Worm (Caenorhabditis elegans) whole organism, late embryonic: ENCODE results near the gene ttll-5.
A peak's percentile ranks its signal among the peaks of the same experiment; 100 is the strongest.

Experiments
- C08G9.2 ChIP-seq: sonication (generic microtip); optimal IDR thresholded peaks from 2 replicates; lab custom pipeline; 2016; ENCODE audit warnings: mild to moderate bottlenecking, missing genetic modification characterization, moderate library complexity, missing compliant biosample characterization
- C38D4.7 ChIP-seq: fragments of 200-800 bp; sonication (Bioruptor generic); optimal IDR thresholded peaks from 2 replicates; lab custom pipeline; 2018; ENCODE audit warnings: mild to moderate bottlenecking, missing genetic modification characterization, moderate library complexity, missing compliant biosample characterization
- F13H6.1 ChIP-seq: sonication (generic microtip); optimal IDR thresholded peaks from 2 replicates; lab custom pipeline; 2016; ENCODE audit warnings: missing genetic modification characterization, missing compliant biosample characterization
- K02D7.2 ChIP-seq: sonication (generic microtip); optimal IDR thresholded peaks from 2 replicates; lab custom pipeline; 2017; ENCODE audit warnings: mild to moderate bottlenecking, missing genetic modification characterization, missing compliant biosample characterization
- ama-1 ChIP-seq: fragments of 150-350 bp; optimal IDR thresholded peaks from 2 replicates; lab custom pipeline; 2014
- ceh-14 ChIP-seq: sonication (generic microtip); optimal IDR thresholded peaks from 2 replicates; lab custom pipeline; 2016; ENCODE audit warnings: missing genotype, missing genetic modification characterization, missing compliant biosample characterization
- ceh-2 ChIP-seq: sonication (generic microtip); optimal IDR thresholded peaks from 2 replicates; lab custom pipeline; 2016; ENCODE audit warnings: missing genotype, missing genetic modification characterization, missing compliant biosample characterization
- ceh-22 ChIP-seq: sonication (generic microtip); optimal IDR thresholded peaks from 2 replicates; lab custom pipeline; 2017; ENCODE audit warnings: missing biosample characterization, missing genetic modification characterization
- ceh-24 ChIP-seq: sonication (generic microtip); optimal IDR thresholded peaks from 2 replicates; lab custom pipeline; 2016; ENCODE audit warnings: mild to moderate bottlenecking, missing genetic modification characterization, missing compliant biosample characterization
- ceh-30 ChIP-seq: fragments of 150-350 bp; optimal IDR thresholded peaks from 2 replicates; lab custom pipeline; 2014; ENCODE audit warnings: missing biosample characterization, missing genetic modification characterization
- ceh-31 ChIP-seq: sonication (generic microtip); optimal IDR thresholded peaks from 2 replicates; lab custom pipeline; 2016; ENCODE audit warnings: missing genetic modification characterization, missing compliant biosample characterization
- ceh-6 ChIP-seq: fragments of 200-800 bp; sonication (Bioruptor generic); optimal IDR thresholded peaks from 2 replicates; lab custom pipeline; 2018; ENCODE audit warnings: mild to moderate bottlenecking, missing genetic modification characterization, missing compliant biosample characterization
- ceh-9 ChIP-seq: sonication (generic microtip); optimal IDR thresholded peaks from 2 replicates; lab custom pipeline; 2016; ENCODE audit warnings: mild to moderate bottlenecking, missing genetic modification characterization, inconsistent platforms, missing compliant biosample characterization
- dmd-4 ChIP-seq: sonication (generic microtip); optimal IDR thresholded peaks from 2 replicates; lab custom pipeline; 2016; ENCODE audit warnings: borderline replicate concordance, missing genetic modification characterization, missing compliant biosample characterization
- elt-4 ChIP-seq: sonication (generic microtip); optimal IDR thresholded peaks from 2 replicates; lab custom pipeline; 2016; ENCODE audit warnings: missing genetic modification characterization, missing compliant biosample characterization
- ets-4 ChIP-seq: sonication (generic microtip); optimal IDR thresholded peaks from 2 replicates; lab custom pipeline; 2016; ENCODE audit warnings: missing genetic modification characterization, missing compliant biosample characterization
- eyg-1 ChIP-seq: sonication (generic microtip); optimal IDR thresholded peaks from 2 replicates; lab custom pipeline; 2016; ENCODE audit warnings: missing genotype, missing genetic modification characterization, missing compliant biosample characterization
- fax-1 ChIP-seq: sonication (generic microtip); optimal IDR thresholded peaks from 2 replicates; lab custom pipeline; 2016; ENCODE audit warnings: missing genotype, missing genetic modification characterization, missing compliant biosample characterization
- gmeb-2 ChIP-seq: sonication (generic microtip); optimal IDR thresholded peaks from 2 replicates; lab custom pipeline; 2016; ENCODE audit warnings: missing genetic modification characterization, inconsistent platforms, missing compliant biosample characterization
- hlh-30 ChIP-seq: sonication (generic microtip); optimal IDR thresholded peaks from 2 replicates; lab custom pipeline; 2017; ENCODE audit warnings: antibody characterized with exemption, missing genetic modification characterization, missing compliant biosample characterization; ENCODE audit not compliant: insufficient read depth
- nhr-11 ChIP-seq: fragments of 150-350 bp; optimal IDR thresholded peaks from 2 replicates; lab custom pipeline; 2014; ENCODE audit warnings: missing biosample characterization, missing genetic modification characterization
- nhr-232 ChIP-seq: sonication (generic microtip); optimal IDR thresholded peaks from 2 replicates; lab custom pipeline; 2016; ENCODE audit warnings: missing genetic modification characterization, missing compliant biosample characterization
- pag-3 ChIP-seq: sonication (generic microtip); optimal IDR thresholded peaks from 2 replicates; lab custom pipeline; 2016; ENCODE audit warnings: missing compliant biosample characterization, missing genetic modification characterization, borderline replicate concordance
- pax-1 ChIP-seq: fragments of 150-350 bp; optimal IDR thresholded peaks from 2 replicates; lab custom pipeline; 2014; ENCODE audit warnings: missing biosample characterization, missing genetic modification characterization
- pha-2 ChIP-seq: sonication (generic microtip); optimal IDR thresholded peaks from 2 replicates; lab custom pipeline; 2017; ENCODE audit warnings: mild to moderate bottlenecking, missing genetic modification characterization, missing compliant biosample characterization
- pqm-1 ChIP-seq: sonication (generic microtip); optimal IDR thresholded peaks from 2 replicates; lab custom pipeline; 2016; ENCODE audit warnings: missing genetic modification characterization, missing compliant biosample characterization
- ref-2 ChIP-seq: sonication (generic microtip); optimal IDR thresholded peaks from 2 replicates; lab custom pipeline; 2016; ENCODE audit warnings: missing genetic modification characterization, missing compliant biosample characterization
- rnt-1 ChIP-seq: sonication (generic microtip); optimal IDR thresholded peaks from 2 replicates; lab custom pipeline; 2016; ENCODE audit warnings: missing genetic modification characterization, missing compliant biosample characterization
- sdc-2 ChIP-seq: sonication (generic microtip); optimal IDR thresholded peaks from 2 replicates; lab custom pipeline; 2016; ENCODE audit warnings: missing genotype, missing genetic modification characterization, missing compliant biosample characterization
- sox-4 ChIP-seq: sonication (generic microtip); optimal IDR thresholded peaks from 2 replicates; lab custom pipeline; 2017; ENCODE audit warnings: mild to moderate bottlenecking, missing genetic modification characterization, inconsistent platforms, missing compliant biosample characterization
- syd-9 ChIP-seq: sonication (generic microtip); optimal IDR thresholded peaks from 2 replicates; lab custom pipeline; 2016; ENCODE audit warnings: mild to moderate bottlenecking, missing genetic modification characterization, moderate library complexity, missing compliant biosample characterization
- tbx-2 ChIP-seq: sonication (generic microtip); optimal IDR thresholded peaks from 2 replicates; lab custom pipeline; 2016; ENCODE audit warnings: missing genetic modification characterization, missing compliant biosample characterization
- unc-55 ChIP-seq: sonication (generic microtip); optimal IDR thresholded peaks from 2 replicates; lab custom pipeline; 2017; ENCODE audit warnings: missing biosample characterization, missing genetic modification reagents, missing genetic modification characterization
- unc-86 ChIP-seq: sonication (generic microtip); optimal IDR thresholded peaks from 2 replicates; lab custom pipeline; 2016; ENCODE audit warnings: missing genetic modification characterization, missing compliant biosample characterization
- ztf-16 ChIP-seq: sonication (generic microtip); optimal IDR thresholded peaks from 2 replicates; lab custom pipeline; 2017; ENCODE audit warnings: missing genetic modification characterization, missing compliant biosample characterization

Gene ttll-5

DNA sequence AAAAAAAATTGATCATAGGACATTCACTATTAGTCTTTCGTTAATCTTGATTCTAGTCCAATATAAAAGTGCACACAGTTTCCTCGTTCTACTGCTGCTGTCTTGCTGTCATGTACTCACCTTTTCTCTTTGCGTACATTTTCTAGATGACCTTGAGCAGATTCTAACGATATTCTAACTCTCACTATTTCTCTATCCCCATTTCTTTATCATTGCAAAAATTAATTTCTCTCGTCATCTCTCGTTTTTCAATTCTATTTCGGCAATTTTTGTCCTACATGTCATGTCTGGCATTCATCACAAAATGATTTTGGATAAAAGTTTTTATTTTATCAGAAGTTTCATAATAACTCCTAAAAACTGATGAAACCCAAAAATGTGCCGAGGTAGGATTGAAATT, at the start of gene ttll-5:
ttll-5 (plus strand) TSS at position 288 of the 400 bp plus-strand sequence.
- TF ChIP-seq ceh-22 (tag; lab: Kevin White, UChicago) = no peak
- TF ChIP-seq pax-1 (tag; lab: Kevin White, UChicago) = no peak
- TF ChIP-seq tbx-2 = no peak
- TF ChIP-seq pqm-1 (tag; lab: Kevin White, UChicago) = no peak
- no peak for TF ChIP-seq gmeb-2 (tag; lab: Kevin White, UChicago)
- no peak for TF ChIP-seq sox-4 (tag; lab: Kevin White, UChicago)
- no peak for TF ChIP-seq nhr-232 (tag; lab: Kevin White, UChicago)
- no peak for TF ChIP-seq fax-1
- TF ChIP-seq C38D4.7 = no peak
- no peak for TF ChIP-seq F13H6.1 (tag; lab: Kevin White, UChicago)

DNA sequence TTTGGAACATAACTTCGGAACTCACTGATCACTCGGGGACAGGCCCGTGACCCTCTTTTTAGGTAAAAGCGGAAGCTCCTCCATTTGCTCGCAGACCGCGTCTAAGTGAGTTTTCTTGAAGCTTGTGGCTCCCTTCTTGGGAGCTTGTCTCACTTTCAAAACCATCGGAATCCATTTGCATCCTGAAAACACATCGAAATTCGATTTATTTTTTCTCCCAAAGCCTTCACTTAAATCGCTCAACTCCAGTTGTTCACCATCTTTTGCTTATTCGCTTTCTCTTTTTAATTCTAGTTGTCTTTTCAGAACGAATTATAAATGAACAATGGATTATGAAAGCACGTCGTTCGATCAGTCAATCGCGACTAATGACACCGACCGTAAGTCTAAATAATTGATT, 49.6 kb upstream of the ttll-5 start, which contains the start of gene T11F9.1:
T11F9.1 (plus strand) TSS at position 301 of the 400 bp plus-strand sequence.
- TF ChIP-seq sdc-2 (tag; lab: Kevin White, UChicago) (no peak), unc-86 (tag; lab: Kevin White, UChicago) (no peak), ceh-14 (no peak), nhr-11 (tag; lab: Kevin White, UChicago) (no peak), ama-1 (lab: Kevin White, UChicago) (no peak), C08G9.2 (tag; lab: Kevin White, UChicago) (no peak), ets-4 (tag; lab: Kevin White, UChicago) (no peak), ceh-24 (tag; lab: Kevin White, UChicago) (no peak), K02D7.2 (tag; lab: Kevin White, UChicago) (no peak), ceh-2 (tag; lab: Kevin White, UChicago) (no peak), ceh-9 (no peak), pag-3 (no peak), hlh-30 (tag; lab: Kevin White, UChicago) (no peak), ref-2 (tag; lab: Kevin White, UChicago) (no peak), fax-1 (no peak), ztf-16 (no peak)

DNA sequence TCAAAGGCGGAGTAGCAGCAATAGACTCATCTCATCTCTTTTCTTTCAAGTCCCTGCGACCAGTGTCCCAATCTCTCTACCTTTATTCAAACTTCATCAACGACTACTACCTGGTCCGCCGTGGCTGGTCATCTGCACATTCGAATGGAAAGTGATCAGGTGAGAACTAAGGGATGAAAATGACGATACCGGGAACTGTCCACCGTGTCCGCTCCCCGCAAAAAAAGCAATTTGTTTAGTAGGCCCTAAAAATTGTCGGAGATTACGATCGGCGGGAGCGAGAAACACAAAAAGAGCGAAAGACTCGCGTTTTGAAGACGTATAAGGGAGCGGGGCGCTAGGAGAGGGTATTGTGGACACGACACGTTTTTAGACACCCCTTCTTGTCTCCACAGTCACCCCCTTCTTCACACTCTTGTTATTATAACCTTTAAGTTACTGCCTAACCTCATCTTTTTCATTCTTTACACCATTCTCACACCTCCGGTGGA, 45.9 kb upstream of the ttll-5 start, which contains the start of gene zipt-16:
zipt-16 (plus strand) TSS at position 51 of the 491 bp plus-strand sequence.
- TF ChIP-seq C38D4.7 (no peak), dmd-4 (no peak), nhr-11 (tag; lab: Kevin White, UChicago) (no peak), elt-4 (tag; lab: Kevin White, UChicago) (peak; percentile 2), rnt-1 (tag; lab: Kevin White, UChicago) (no peak)

DNA sequence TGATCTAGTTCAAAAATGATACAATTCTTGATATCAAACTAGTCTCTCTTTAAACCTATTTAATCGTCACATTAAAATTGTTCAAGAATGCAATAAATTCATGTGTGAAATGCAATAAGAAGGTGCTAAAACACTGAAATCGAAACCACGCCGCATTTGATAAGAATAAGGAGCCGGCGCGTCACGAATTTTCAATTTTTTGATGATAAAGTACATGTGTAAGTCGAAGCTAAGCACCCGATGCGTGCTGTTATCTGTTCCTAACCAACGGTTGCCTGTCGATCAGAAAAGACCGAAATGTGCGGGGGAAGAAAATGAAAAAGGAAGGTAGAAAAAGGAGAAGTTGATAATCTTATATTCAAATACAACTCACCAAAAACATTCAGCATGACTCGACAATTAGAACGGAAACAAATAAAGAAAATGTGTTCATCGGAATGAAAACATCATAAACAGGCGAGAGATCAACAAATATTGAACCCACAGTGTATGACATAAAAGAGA, 38.6 kb upstream of the ttll-5 start, which contains the start of gene aat-6:
aat-6 (minus strand) TSS at position 454 of the 504 bp plus-strand sequence.
- TF ChIP-seq dmd-4 = no peak
- no peak for TF ChIP-seq pha-2
- no peak for TF ChIP-seq ceh-14
- TF ChIP-seq, all 69 proteins: peak for 0

DNA sequence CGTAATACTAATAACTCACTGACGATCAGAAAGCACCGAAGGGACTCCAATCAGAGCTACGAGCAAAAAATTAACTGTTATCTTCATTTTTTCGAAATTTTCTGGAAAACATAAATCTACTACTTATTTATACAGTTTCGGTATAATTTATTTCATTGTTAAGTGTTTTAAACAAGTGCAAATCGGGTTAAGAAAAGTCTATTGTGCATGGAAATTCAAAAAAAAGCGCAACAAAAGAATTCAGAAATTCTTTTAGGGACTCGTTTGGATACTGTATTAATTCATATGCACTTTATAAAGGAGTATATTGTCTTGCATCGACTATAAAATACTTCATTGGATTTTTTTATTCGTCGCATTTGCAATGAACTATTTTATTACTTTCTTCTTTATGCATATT, 36.7 kb upstream of the ttll-5 start, which contains the start of the genes nas-20 and nas-21:
nas-20 (minus strand) TSS at position 101 of the 400 bp plus-strand sequence.
nas-21 (plus strand) TSS at position 356 of the 400 bp plus-strand sequence.
- TF ChIP-seq unc-55 (GFP tag; lab: Kevin White, UChicago) = no peak
- no peak for TF ChIP-seq ceh-30 (tag; lab: Kevin White, UChicago)
- no peak for TF ChIP-seq syd-9 (tag; lab: Kevin White, UChicago)
- TF ChIP-seq eyg-1 (tag; lab: Kevin White, UChicago) = no peak
- TF ChIP-seq C08G9.2 (tag; lab: Kevin White, UChicago) = no peak
- TF ChIP-seq ceh-31 (tag; lab: Kevin White, UChicago) = no peak
- TF ChIP-seq ceh-6 (GFP tag; lab: Kevin White, UChicago) = no peak
- TF ChIP-seq, all 69 proteins: peak for 0
